Fruit fly (Drosophila melanogaster) whole organism, embryonic: ENCODE results near the gene Taf6.

ENCODE experiments used
- Bgb ChIP-seq: fragments of 200-800 bp; sonication (Bioruptor generic); IDR thresholded peaks from 2 replicates; pipeline ENCODE4 v1.3.6; 2022; ENCODE audit warnings: missing biosample characterization, missing genetic modification characterization; ENCODE audit not compliant: partially characterized antibody
- CG12104 ChIP-seq: fragments of 200-800 bp; sonication (Bioruptor generic); optimal IDR thresholded peaks from 3 replicates; lab custom pipeline; 2016; ENCODE audit warnings: missing biosample characterization, missing genetic modification characterization
- CG12236 ChIP-seq: fragments of 200-800 bp; sonication (Bioruptor generic); optimal IDR thresholded peaks from 2 replicates; lab custom pipeline; 2016; ENCODE audit warnings: missing biosample characterization, missing genetic modification characterization
- CG13123 ChIP-seq: fragments of 200-800 bp; sonication (Bioruptor generic); optimal IDR thresholded peaks from 2 replicates; lab custom pipeline; 2016; ENCODE audit warnings: missing biosample characterization, missing genetic modification characterization
- CG13287 ChIP-seq: fragments of 200-800 bp; sonication (Bioruptor generic); IDR thresholded peaks from 2 replicates; pipeline ENCODE4 v1.3.6; 2022; ENCODE audit warnings: missing biosample characterization, missing genetic modification characterization; ENCODE audit not compliant: partially characterized antibody
- CG14860 ChIP-seq: fragments of 200-800 bp; sonication (Bioruptor generic); IDR thresholded peaks from 3 replicates; pipeline ENCODE4 v1.3.6; 2022; ENCODE audit warnings: missing biosample characterization, missing genetic modification characterization; ENCODE audit not compliant: partially characterized antibody
- CG15601 ChIP-seq: fragments of 200-800 bp; sonication (Bioruptor generic); optimal IDR thresholded peaks from 3 replicates; lab custom pipeline; 2019; ENCODE audit warnings: missing biosample characterization, mild to moderate bottlenecking, missing genetic modification characterization, moderate library complexity
- CG17829 ChIP-seq: fragments of 200-800 bp; optimal IDR thresholded peaks from 2 replicates; lab custom pipeline; 2019; ENCODE audit warnings: missing biosample characterization, mild to moderate bottlenecking, missing genetic modification characterization, moderate library complexity
- CG2875 ChIP-seq: fragments of 200-800 bp; sonication (Bioruptor generic); optimal IDR thresholded peaks from 2 replicates; lab custom pipeline; 2017; ENCODE audit warnings: missing biosample characterization, mild to moderate bottlenecking, missing genetic modification characterization, missing genetic modification reagents
- CG31365 ChIP-seq: fragments of 200-800 bp; sonication (Bioruptor generic); optimal IDR thresholded peaks from 2 replicates; lab custom pipeline; 2018; ENCODE audit warnings: missing biosample characterization, mild to moderate bottlenecking, missing genetic modification characterization
- CG4282 ChIP-seq: fragments of 200-800 bp; sonication (Bioruptor generic); optimal IDR thresholded peaks from 2 replicates; lab custom pipeline; 2016; ENCODE audit warnings: missing biosample characterization, missing genetic modification characterization
- CG4617 ChIP-seq: fragments of 200-800 bp; sonication (Bioruptor generic); optimal IDR thresholded peaks from 3 replicates; lab custom pipeline; 2016; ENCODE audit warnings: missing biosample characterization, missing genetic modification characterization, borderline replicate concordance
- CG5180 ChIP-seq: fragments of 200-800 bp; sonication (Bioruptor generic); optimal IDR thresholded peaks from 3 replicates; lab custom pipeline; 2017; ENCODE audit warnings: missing biosample characterization, missing genetic modification characterization, mild to moderate bottlenecking, moderate library complexity, missing genetic modification reagents
- CG6254 ChIP-seq: fragments of 200-800 bp; sonication (Bioruptor generic); optimal IDR thresholded peaks from 3 replicates; lab custom pipeline; 2017; ENCODE audit warnings: mild to moderate bottlenecking, missing biosample characterization, missing genetic modification reagents, missing genetic modification characterization
- CG8281 ChIP-seq: fragments of 200-800 bp; sonication (Bioruptor generic); optimal IDR thresholded peaks from 2 replicates; lab custom pipeline; 2018; ENCODE audit warnings: missing biosample characterization, mild to moderate bottlenecking, missing genetic modification characterization, moderate library complexity
- CoRest ChIP-seq: fragments of 200-800 bp; sonication (Bioruptor generic); optimal IDR thresholded peaks from 3 replicates; lab custom pipeline; 2018; ENCODE audit warnings: missing biosample characterization, mild to moderate bottlenecking, missing genetic modification characterization, moderate library complexity
- Dbx ChIP-seq: fragments of 200-800 bp; sonication (Bioruptor generic); IDR thresholded peaks from 3 replicates; pipeline ENCODE4 v1.3.6; 2022; ENCODE audit warnings: missing biosample characterization, missing genetic modification characterization
- E2f2 ChIP-seq: fragments of 200-800 bp; sonication (Bioruptor generic); IDR thresholded peaks from 2 replicates; pipeline ENCODE4 v1.3.6; 2022; ENCODE audit warnings: missing biosample characterization, missing genetic modification characterization
- Ets65A ChIP-seq: fragments of 200-800 bp; sonication (Bioruptor generic); peaks from one replicate; lab custom pipeline; 2016; ENCODE audit warnings: missing biosample characterization, missing genetic modification characterization
- H2.0 ChIP-seq: fragments of 200-800 bp; sonication (Bioruptor generic); IDR thresholded peaks from 2 replicates; pipeline ENCODE4 v1.3.6; 2022; ENCODE audit warnings: missing biosample characterization, missing genetic modification characterization
- HLH4C ChIP-seq: fragments of 200-800 bp; sonication (Bioruptor generic); IDR thresholded peaks from 3 replicates; pipeline ENCODE4 v1.3.6; 2022; ENCODE audit warnings: missing biosample characterization, missing genetic modification characterization; ENCODE audit not compliant: partially characterized antibody
- HmgZ ChIP-seq: fragments of 200-800 bp; sonication (Bioruptor generic); optimal IDR thresholded peaks from 2 replicates; lab custom pipeline; 2018; ENCODE audit warnings: missing biosample characterization, mild to moderate bottlenecking, missing genetic modification characterization
- Hmr ChIP-seq: fragments of 200-800 bp; sonication (Bioruptor generic); optimal IDR thresholded peaks from 3 replicates; lab custom pipeline; 2017; ENCODE audit warnings: mild to moderate bottlenecking, missing biosample characterization, missing genetic modification reagents, missing genetic modification characterization
- NK7.1 ChIP-seq: fragments of 200-800 bp; sonication (Bioruptor generic); optimal IDR thresholded peaks from 3 replicates; lab custom pipeline; 2016; ENCODE audit warnings: missing biosample characterization, missing genetic modification characterization
- Oaz ChIP-seq: fragments of 200-800 bp; sonication (Bioruptor generic); IDR thresholded peaks from 2 replicates; pipeline ENCODE4 v1.3.6; 2022; ENCODE audit warnings: missing biosample characterization, missing genetic modification characterization
- Oli ChIP-seq: fragments of 200-800 bp; sonication (Bioruptor generic); optimal IDR thresholded peaks from 2 replicates; lab custom pipeline; 2018; ENCODE audit warnings: missing biosample characterization, mild to moderate bottlenecking, missing genetic modification characterization, moderate library complexity
- Pdp1 ChIP-seq, 2 experiments: fragments of 200-800 bp; sonication (Bioruptor generic); optimal IDR thresholded peaks; 3 replicates each; lab custom pipeline; 2016; ENCODE audit warnings: missing biosample characterization in 2 of 2, missing genetic modification characterization in 2 of 2, mild to moderate bottlenecking in 1 of 2, moderate library complexity in 1 of 2
- Sry-δ ChIP-seq: fragments of 200-800 bp; sonication (Bioruptor generic); optimal IDR thresholded peaks from 2 replicates; lab custom pipeline; 2016; ENCODE audit warnings: missing biosample characterization, missing genetic modification characterization
- Ssrp ChIP-seq: fragments of 200-800 bp; sonication (Bioruptor generic); optimal IDR thresholded peaks from 2 replicates; lab custom pipeline; 2018; ENCODE audit warnings: missing biosample characterization, mild to moderate bottlenecking, missing genetic modification characterization, moderate library complexity
- caup ChIP-seq: fragments of 200-800 bp; sonication (Bioruptor generic); optimal IDR thresholded peaks from 3 replicates; lab custom pipeline; 2017; ENCODE audit warnings: missing biosample characterization, mild to moderate bottlenecking, missing genetic modification characterization, moderate library complexity; ENCODE audit not compliant: severe bottlenecking
- chm ChIP-seq: fragments of 200-800 bp; sonication (Bioruptor generic); IDR thresholded peaks from 2 replicates; pipeline ENCODE4 v1.3.6; 2022; ENCODE audit warnings: missing biosample characterization, missing genetic modification characterization
- cwo ChIP-seq: fragments of 200-800 bp; sonication (Bioruptor generic); optimal IDR thresholded peaks from 3 replicates; lab custom pipeline; 2017; ENCODE audit warnings: missing biosample characterization, missing genetic modification characterization, mild to moderate bottlenecking, moderate library complexity, missing genetic modification reagents
- dan ChIP-seq: fragments of 200-800 bp; sonication (Bioruptor generic); IDR thresholded peaks from 2 replicates; pipeline ENCODE4 v1.3.6; 2022; ENCODE audit warnings: missing biosample characterization, missing genetic modification characterization
- dmrt11E ChIP-seq: fragments of 200-800 bp; sonication (Bioruptor generic); optimal IDR thresholded peaks from 3 replicates; lab custom pipeline; 2018; ENCODE audit warnings: missing biosample characterization, mild to moderate bottlenecking, missing genetic modification characterization, moderate library complexity
- gcm ChIP-seq: fragments of 200-800 bp; sonication (Bioruptor generic); optimal IDR thresholded peaks from 2 replicates; lab custom pipeline; 2019; ENCODE audit warnings: missing biosample characterization, mild to moderate bottlenecking, missing genetic modification characterization, moderate library complexity
- gsb ChIP-seq: fragments of 200-800 bp; sonication (Bioruptor generic); IDR thresholded peaks from 2 replicates; pipeline ENCODE4 v1.3.6; 2022; ENCODE audit warnings: missing biosample characterization, missing genetic modification characterization
- hb ChIP-seq: fragments of 200-800 bp; sonication (Bioruptor generic); IDR thresholded peaks from 3 replicates; pipeline ENCODE4 v1.3.6; 2022; ENCODE audit warnings: missing biosample characterization, missing genetic modification characterization; ENCODE audit not compliant: partially characterized antibody
- jigr1 ChIP-seq: fragments of 200-800 bp; sonication (Bioruptor generic); IDR thresholded peaks from 3 replicates; pipeline ENCODE4 v1.3.6; 2022; ENCODE audit warnings: missing biosample characterization, missing genetic modification characterization
- jing ChIP-seq: fragments of 200-800 bp; sonication (Bioruptor generic); optimal IDR thresholded peaks from 2 replicates; lab custom pipeline; 2018; ENCODE audit warnings: missing biosample characterization, mild to moderate bottlenecking, missing genetic modification characterization
- klu ChIP-seq: fragments of 200-800 bp; sonication (Bioruptor generic); IDR thresholded peaks from 2 replicates; pipeline ENCODE4 v1.3.6; 2022; ENCODE audit warnings: missing biosample characterization, missing genetic modification characterization
- lab ChIP-seq: fragments of 200-800 bp; sonication (Bioruptor generic); optimal IDR thresholded peaks from 3 replicates; lab custom pipeline; 2017; ENCODE audit warnings: missing biosample characterization, missing genetic modification characterization, mild to moderate bottlenecking, moderate library complexity, missing genetic modification reagents
- pb ChIP-seq: fragments of 200-800 bp; sonication (Bioruptor generic); optimal IDR thresholded peaks from 3 replicates; lab custom pipeline; 2016; ENCODE audit warnings: missing biosample characterization, missing genetic modification characterization
- pzg ChIP-seq: fragments of 200-800 bp; sonication (Bioruptor generic); optimal IDR thresholded peaks from 3 replicates; lab custom pipeline; 2018; ENCODE audit warnings: missing biosample characterization, mild to moderate bottlenecking, missing genetic modification characterization, moderate library complexity
- salm ChIP-seq: fragments of 200-800 bp; sonication (Bioruptor generic); optimal IDR thresholded peaks from 2 replicates; lab custom pipeline; 2018; ENCODE audit warnings: missing biosample characterization, mild to moderate bottlenecking, missing genetic modification characterization
- sim ChIP-seq: fragments of 200-800 bp; sonication (Bioruptor generic); IDR thresholded peaks from 2 replicates; pipeline ENCODE4 v1.3.6; 2022; ENCODE audit warnings: missing biosample characterization, missing genetic modification characterization
- stc ChIP-seq: fragments of 200-800 bp; sonication (Bioruptor generic); IDR thresholded peaks from 2 replicates; pipeline ENCODE4 v1.3.6; 2022; ENCODE audit warnings: missing biosample characterization, missing genetic modification characterization
- wdn ChIP-seq: fragments of 200-800 bp; sonication (Bioruptor generic); IDR thresholded peaks from 2 replicates; pipeline ENCODE4 v1.3.6; 2022; ENCODE audit warnings: missing biosample characterization, missing genetic modification characterization
- zf30C ChIP-seq: fragments of 200-800 bp; sonication (Bioruptor generic); optimal IDR thresholded peaks from 3 replicates; lab custom pipeline; 2018; ENCODE audit warnings: missing biosample characterization, mild to moderate bottlenecking, missing genetic modification characterization

The Taf6 gene

dm6 chr3L:19598369-19599148, at the start of gene Taf6, which contains the start of gene ash1 (continued):
- TF ChIP-seq NK7.1 = no peak
- TF ChIP-seq CG12236 (GFP tag; lab: Kevin White, UChicago) = no peak
- peak; percentile 50; the same call in 1 of the 3 replicates for TF ChIP-seq CG14860 (GFP tag; lab: Robert Waterston, UW)
- no peak for TF ChIP-seq caup (GFP tag; lab: Kevin White, UChicago)
- TF ChIP-seq Pdp1 (GFP tag; optimal IDR thresholded peaks at IDR 0.05; lab: Kevin White, UChicago) = peak in 1 of 2 experiments; percentile 75
- TF ChIP-seq dmrt11E (tag; lab: Kevin White, UChicago) = peak; percentile 11
- no peak for TF ChIP-seq Oaz (GFP tag; lab: Robert Waterston, UW)
- TF ChIP-seq Dbx (GFP tag; lab: Robert Waterston, UW) = no peak
- peak; percentile 59 for TF ChIP-seq CG15601
- no peak for TF ChIP-seq Hmr (GFP tag; lab: Kevin White, UChicago)
- TF ChIP-seq stc = no peak
- TF ChIP-seq CG4617 (GFP tag; lab: Kevin White, UChicago) = peak; percentile 67
- no peak for TF ChIP-seq salm (tag; lab: Kevin White, UChicago)
- TF ChIP-seq CG8281 (tag; lab: Kevin White, UChicago) = no peak
- TF ChIP-seq lab (GFP tag; lab: Kevin White, UChicago) = no peak
- TF ChIP-seq Oli = no peak
- no peak for TF ChIP-seq Ssrp (tag; lab: Kevin White, UChicago)
- peak; percentile 72 for TF ChIP-seq hb (GFP tag; lab: Robert Waterston, UW)
- peak; percentile 56 for TF ChIP-seq HLH4C (GFP tag; lab: Robert Waterston, UW)
- TF ChIP-seq jigr1 (GFP tag; lab: Robert Waterston, UW) = no peak
- no peak for TF ChIP-seq chm (GFP tag; lab: Robert Waterston, UW)
- no peak for TF ChIP-seq CG31365 (tag; lab: Kevin White, UChicago)
- TF ChIP-seq CoRest = peak; percentile 48
- peak; percentile 61 for TF ChIP-seq Bgb (GFP tag; lab: Robert Waterston, UW)
- no peak for TF ChIP-seq dan (GFP tag; lab: Robert Waterston, UW)
- no peak for TF ChIP-seq CG6254 (GFP tag; lab: Kevin White, UChicago)
- TF ChIP-seq gcm (GFP tag; lab: Kevin White, UChicago) = no peak
- TF ChIP-seq CG13123 (GFP tag; lab: Kevin White, UChicago) = no peak
- peak; percentile 59 for TF ChIP-seq Sry-δ (GFP tag; lab: Kevin White, UChicago)
- TF ChIP-seq cwo (GFP tag; lab: Kevin White, UChicago) = no peak
- TF ChIP-seq CG4282 = no peak
- no peak for TF ChIP-seq H2.0 (GFP tag; lab: Robert Waterston, UW)
- no peak for TF ChIP-seq sim
- no peak for TF ChIP-seq zf30C (GFP tag; lab: Kevin White, UChicago)
- TF ChIP-seq jing (GFP tag; lab: Kevin White, UChicago) = no peak
- TF ChIP-seq CG5180 = no peak
- no peak for TF ChIP-seq gsb (GFP tag; lab: Robert Waterston, UW)
- TF ChIP-seq CG2875 (GFP tag; lab: Kevin White, UChicago) = no peak
- TF ChIP-seq pzg (GFP tag; lab: Kevin White, UChicago) = peak; percentile 64
- TF ChIP-seq klu (GFP tag; lab: Robert Waterston, UW) = no peak
- peak; percentile 59 for TF ChIP-seq Ets65A (GFP tag; lab: Kevin White, UChicago)
- no peak for TF ChIP-seq HmgZ
- peak; percentile 54 for TF ChIP-seq CG17829 (tag; lab: Kevin White, UChicago)
- TF ChIP-seq CG12104 (GFP tag; lab: Kevin White, UChicago) = no peak
- TF ChIP-seq pb (GFP tag; lab: Kevin White, UChicago) = no peak
- peak; percentile 73 for TF ChIP-seq CG13287 (GFP tag; lab: Robert Waterston, UW)
- TF ChIP-seq wdn = no peak
- TF ChIP-seq E2f2 (GFP tag; lab: Robert Waterston, UW) = peak; percentile 12; the same call in 1 of the 2 replicates
